Fruit fly (Drosophila melanogaster): ENCODE data around the gene Cpr65Aw.

DNA sequence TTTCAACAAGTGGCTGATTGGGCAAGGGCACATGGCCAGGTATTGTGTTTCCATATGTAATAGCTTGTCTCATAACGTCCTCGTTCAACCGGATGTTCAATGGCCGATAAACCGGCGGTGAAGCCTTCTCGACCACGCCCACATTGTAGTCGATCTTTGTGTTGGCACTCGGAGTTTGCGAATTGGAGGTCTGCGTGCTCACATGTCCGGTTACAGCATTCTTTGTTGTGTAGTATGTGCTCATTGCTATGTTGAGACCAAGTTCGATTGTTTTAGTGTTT, 16.9 kb downstream of the Cpr65Aw start:
- TF ChIP-seq CG6276 (GFP tag; optimal IDR thresholded peaks at IDR 0.05) (no peak), CG3919 (GFP tag; optimal IDR thresholded peaks at IDR 0.05) (no peak), Ets96B (tag; optimal IDR thresholded peaks at IDR 0.05) (no peak), CG15336 (GFP tag; IDR thresholded peaks at IDR 0.05) (no peak), CG34406 (GFP tag; optimal IDR thresholded peaks at IDR 0.05) (no peak), CG16779 (tag; optimal IDR thresholded peaks at IDR 0.05) (no peak), CG11902 (GFP tag; optimal IDR thresholded peaks at IDR 0.05) (no peak), dsx (GFP tag; optimal IDR thresholded peaks at IDR 0.05; ENCODE audit: poor library complexity, severe bottlenecking) (no peak), Sox14 (GFP tag; optimal IDR thresholded peaks at IDR 0.05) (no peak), net (GFP tag; optimal IDR thresholded peaks at IDR 0.05) (no peak)
